Worm (Caenorhabditis elegans) whole organism, late embryonic: ENCODE data around the gene gldi-10.

Experiments used
- ama-1 ChIP-seq: fragments of 150-350 bp; optimal IDR thresholded peaks from 2 replicates; lab custom pipeline; 2014
- ceh-14 ChIP-seq: sonication (generic microtip); optimal IDR thresholded peaks from 2 replicates; lab custom pipeline; 2016; ENCODE audit warnings: missing genotype, missing genetic modification characterization, missing compliant biosample characterization
- ceh-30 ChIP-seq: fragments of 150-350 bp; optimal IDR thresholded peaks from 2 replicates; lab custom pipeline; 2014; ENCODE audit warnings: missing biosample characterization, missing genetic modification characterization
- ets-4 ChIP-seq: sonication (generic microtip); optimal IDR thresholded peaks from 2 replicates; lab custom pipeline; 2016; ENCODE audit warnings: missing genetic modification characterization, missing compliant biosample characterization
- lin-11 ChIP-seq: fragments of 200-800 bp; sonication (Bioruptor generic); optimal IDR thresholded peaks from 2 replicates; lab custom pipeline; 2018; ENCODE audit warnings: mild to moderate bottlenecking, missing genetic modification characterization, missing compliant biosample characterization
- nfya-1 ChIP-seq: sonication (generic microtip); optimal IDR thresholded peaks from 2 replicates; lab custom pipeline; 2017; ENCODE audit warnings: missing genetic modification characterization, mild to moderate bottlenecking, missing compliant biosample characterization, antibody characterized with exemption, moderate library complexity
- pha-4 ChIP-seq: fragments of 150-350 bp; optimal IDR thresholded peaks from 2 replicates; lab custom pipeline; 2018; ENCODE audit warnings: missing biosample characterization, missing genetic modification reagents, missing genetic modification characterization
- pqm-1 ChIP-seq: sonication (generic microtip); optimal IDR thresholded peaks from 2 replicates; lab custom pipeline; 2016; ENCODE audit warnings: missing genetic modification characterization, missing compliant biosample characterization

- TF ChIP-seq ceh-30 (tag; lab: Kevin White, UChicago) = no peak
- no peak for TF ChIP-seq ama-1 (lab: Kevin White, UChicago)
- no peak for TF ChIP-seq nfya-1
- no peak for TF ChIP-seq ets-4 (tag; lab: Kevin White, UChicago)
- no peak for TF ChIP-seq pqm-1
- TF ChIP-seq lin-11 (tag; lab: Kevin White, UChicago) = no peak
- no peak for TF ChIP-seq ceh-14
- TF ChIP-seq pha-4 (tag; lab: Kevin White, UChicago) = no peak
These were observed 5.3 kb downstream of the gldi-10 start, which contains the start of the genes C01F6.14 and fem-3 for ce11 chrIV:9104071-9105016.
